Fruit fly (Drosophila melanogaster) whole organism: ENCODE measurements around the gene Hrb98DE.

Experiments
- CG8478 ChIP-seq: fragments of >200 bp; optimal IDR thresholded peaks from 2 replicates; lab custom pipeline; 2018; ENCODE audit warnings: inconsistent platforms
- psq ChIP-seq: fragments of >200 bp; optimal IDR thresholded peaks from 2 replicates; lab custom pipeline; 2017
- usp ChIP-seq: fragments of >200 bp; optimal IDR thresholded peaks from 2 replicates; lab custom pipeline; 2017; ENCODE audit warnings: missing biosample characterization, missing genetic modification characterization, mixed read lengths

DNA sequence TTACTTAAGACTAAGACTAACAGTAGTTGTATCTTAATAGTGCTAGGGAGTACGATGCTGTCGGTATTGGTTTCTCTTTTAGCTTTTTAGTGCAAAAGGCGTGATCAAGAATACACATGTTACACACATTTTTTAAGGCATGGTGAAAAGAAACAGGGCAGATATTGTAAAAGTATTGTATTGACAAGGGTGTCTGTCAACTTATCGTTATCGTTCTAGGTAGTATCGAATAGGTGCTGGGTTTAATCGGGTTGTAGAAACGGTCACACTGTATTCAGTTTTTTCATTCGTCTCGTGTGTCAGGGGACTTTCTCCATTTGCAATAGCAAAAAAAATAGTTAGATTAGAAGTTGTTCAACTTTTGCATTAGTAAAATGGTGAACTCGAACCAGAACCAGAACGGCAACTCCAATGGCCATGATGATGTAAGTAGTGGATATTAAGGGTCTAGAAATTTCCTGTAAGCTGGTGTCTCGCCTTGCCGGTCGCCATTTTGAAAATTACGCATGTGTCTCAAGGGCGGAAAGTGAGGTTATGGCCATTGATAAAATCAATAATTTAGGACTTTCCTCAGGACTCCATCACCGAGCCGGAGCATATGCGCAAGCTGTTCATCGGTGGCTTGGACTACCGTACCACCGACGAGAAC lies 634 bp downstream of the Hrb98DE start:
- no peak for TF ChIP-seq psq (lab: Kevin White, UChicago)
- TF ChIP-seq CG8478 (lab: Kevin White, UChicago) = no peak
- TF ChIP-seq usp (GFP tag; lab: Kevin White, UChicago) = no peak
